Worm (Caenorhabditis elegans) whole organism, late embryonic: Measurements from ENCODE around the gene mlp-1.

Source experiments
- dve-1 ChIP-seq: sonication (generic microtip); optimal IDR thresholded peaks from 2 replicates; lab custom pipeline; 2017; ENCODE audit warnings: antibody characterized with exemption, mild to moderate bottlenecking, missing genetic modification characterization, missing compliant biosample characterization
- ets-4 ChIP-seq: sonication (generic microtip); optimal IDR thresholded peaks from 2 replicates; lab custom pipeline; 2016; ENCODE audit warnings: missing genetic modification characterization, missing compliant biosample characterization
- fax-1 ChIP-seq: sonication (generic microtip); optimal IDR thresholded peaks from 2 replicates; lab custom pipeline; 2016; ENCODE audit warnings: missing genotype, missing genetic modification characterization, missing compliant biosample characterization
- fkh-10 ChIP-seq: fragments of 150-350 bp; optimal IDR thresholded peaks from 2 replicates; lab custom pipeline; 2014; ENCODE audit warnings: missing biosample characterization, missing genetic modification reagents, missing genetic modification characterization
- npax-4 ChIP-seq: sonication (generic microtip); optimal IDR thresholded peaks from 2 replicates; lab custom pipeline; 2016; ENCODE audit warnings: missing genetic modification characterization, missing compliant biosample characterization
- sox-4 ChIP-seq: sonication (generic microtip); optimal IDR thresholded peaks from 2 replicates; lab custom pipeline; 2017; ENCODE audit warnings: mild to moderate bottlenecking, missing genetic modification characterization, inconsistent platforms, missing compliant biosample characterization

- TF ChIP-seq fkh-10 (GFP tag; lab: Kevin White, UChicago): no peak
- no peak for TF ChIP-seq npax-4 (tag; lab: Kevin White, UChicago)
- no peak for TF ChIP-seq fax-1
- TF ChIP-seq ets-4 (tag; lab: Kevin White, UChicago): no peak
- no peak for TF ChIP-seq sox-4 (tag; lab: Kevin White, UChicago)
- no peak for TF ChIP-seq dve-1 (tag; lab: Kevin White, UChicago)
Measured at ce11 chrIII:5991142-5991930, 16.5 kb upstream of the mlp-1 start, which contains the start of gene T04C9.2.
